Fruit fly (Drosophila melanogaster) whole organism: Measurements from ENCODE around the gene Nprl2.

Experiments used
- Dll ChIP-seq: fragments of >200 bp; optimal IDR thresholded peaks from 2 replicates; lab custom pipeline; 2017
- EcR ChIP-seq, 2 experiments: fragments of >200 bp; optimal IDR thresholded peaks; 2 replicates each; lab custom pipeline; 2017; ENCODE audit warnings: missing biosample characterization in 2 of 2, missing genetic modification characterization in 2 of 2, missing genetic modification reagents in 2 of 2

DNA sequence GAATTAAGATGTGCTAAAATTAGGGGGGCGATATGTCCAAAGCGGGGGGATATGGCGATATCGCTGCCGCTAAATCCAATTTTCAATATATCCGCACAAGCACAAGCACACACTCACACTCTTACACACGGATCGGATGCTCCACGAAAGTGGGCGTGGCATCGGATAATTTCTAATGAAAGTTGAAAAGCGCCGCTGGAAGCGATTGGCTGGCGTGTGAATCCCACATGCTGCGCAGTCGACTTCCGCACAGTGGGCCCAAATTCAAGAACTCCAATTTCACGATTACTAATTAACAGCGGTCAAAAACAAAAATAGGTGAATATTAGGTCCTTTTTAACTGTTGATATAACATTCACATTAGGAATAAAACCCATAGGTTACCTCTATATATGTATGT, 27.8 kb upstream of the Nprl2 start:
- TF ChIP-seq Dll (no peak), EcR (GFP tag; optimal IDR thresholded peaks at IDR 0.05; lab: Kevin White, UChicago) (no peak)
